Fruit fly (Drosophila melanogaster): ENCODE results near the gene Ssdp.
A peak's percentile ranks its signal among the peaks of the same experiment; 100 is the strongest.

The Ssdp gene

dm6 chr3R:18164052-18164722 is 35.2 kb downstream of the Ssdp start, which contains the start of the genes CG7218 and Cbp20 (continued):
- TF ChIP-seq br (optimal IDR thresholded peaks at IDR 0.05) (no peak), NfI (GFP tag; optimal IDR thresholded peaks at IDR 0.05) (peak; percentile 74), crol (GFP tag; IDR thresholded peaks at IDR 0.05) (no peak), CG8290 (GFP tag; optimal IDR thresholded peaks at IDR 0.05) (peak; percentile 56), CG8290 (tag; optimal IDR thresholded peaks at IDR 0.05) (peak; percentile 52 to 79), HLH4C (GFP tag; IDR thresholded peaks at IDR 0.05; ENCODE audit: partially characterized antibody) (peak; percentile 82), grn (GFP tag; optimal IDR thresholded peaks at IDR 0.05) (no peak), Sry-δ (GFP tag; optimal IDR thresholded peaks at IDR 0.05) (peak; percentile 83), kah (GFP tag; optimal IDR thresholded peaks at IDR 0.05) (no peak), Xbp1 (GFP tag; optimal IDR thresholded peaks at IDR 0.05) (peak; percentile 84), CG8388 (GFP tag; optimal IDR thresholded peaks at IDR 0.05) (peak; percentile 43), gsb-n (tag; optimal IDR thresholded peaks at IDR 0.05) (peak; percentile 20), CG15514 (GFP tag; optimal IDR thresholded peaks at IDR 0.05) (peak; percentile 81), dmrt99B (tag; optimal IDR thresholded peaks at IDR 0.05) (peak; percentile 52), Ets97D (GFP tag; optimal IDR thresholded peaks at IDR 0.05) (peak; percentile 60)

- TF ChIP-seq Pdp1 (GFP tag; optimal IDR thresholded peaks at IDR 0.05) (peak in 1 of 2 experiments; percentile 37), ewg (GFP tag; optimal IDR thresholded peaks at IDR 0.05) (peak; percentile 94), hb (GFP tag; IDR thresholded peaks at IDR 0.05; ENCODE audit: partially characterized antibody) (no peak), CG13894 (tag; optimal IDR thresholded peaks at IDR 0.05) (peak; percentile 55), CG12942 (GFP tag; optimal IDR thresholded peaks at IDR 0.05) (no peak), schlank (tag; optimal IDR thresholded peaks at IDR 0.05) (no peak), lilli (GFP tag; optimal IDR thresholded peaks at IDR 0.05) (no peak), CG15011 (GFP tag; optimal IDR thresholded peaks at IDR 0.05) (no peak), cad (GFP tag; optimal IDR thresholded peaks at IDR 0.05) (no peak), Opbp (GFP tag; IDR thresholded peaks at IDR 0.05; ENCODE audit: partially characterized antibody) (no peak), CG18764 (GFP tag; optimal IDR thresholded peaks at IDR 0.05) (no peak), eve (GFP tag; optimal IDR thresholded peaks at IDR 0.05) (no peak), Lim3 (GFP tag; IDR thresholded peaks at IDR 0.05) (no peak), Med (GFP tag) (peak; percentile 62), Hr39 (optimal IDR thresholded peaks at IDR 0.05) (no peak), CG11560 (tag; IDR thresholded peaks at IDR 0.05) (no peak), ken (GFP tag; IDR thresholded peaks at IDR 0.05) (no peak), Hmx (GFP tag; optimal IDR thresholded peaks at IDR 0.05) (no peak), HLH4C (GFP tag; IDR thresholded peaks at IDR 0.05; ENCODE audit: partially characterized antibody) (no peak), insv (GFP tag; optimal IDR thresholded peaks at IDR 0.05) (no peak), E2f2 (GFP tag; IDR thresholded peaks at IDR 0.05) (no peak), maf-S (GFP tag; optimal IDR thresholded peaks at IDR 0.05) (no peak), yki (optimal IDR thresholded peaks at IDR 0.05) (no peak), CG42726 (GFP tag; IDR thresholded peaks at IDR 0.05; ENCODE audit: partially characterized antibody) (no peak), CG6272 (GFP tag; IDR thresholded peaks at IDR 0.05) (no peak), nom (GFP tag; optimal IDR thresholded peaks at IDR 0.05) (no peak), disco-r (GFP tag; optimal IDR thresholded peaks at IDR 0.05) (no peak), CG12155 (GFP tag; optimal IDR thresholded peaks at IDR 0.05) (no peak), lbe (GFP tag; optimal IDR thresholded peaks at IDR 0.05) (no peak), zen (tag; optimal IDR thresholded peaks at IDR 0.05) (no peak), CG2120 (GFP tag; optimal IDR thresholded peaks at IDR 0.05) (no peak), D19B (GFP tag; optimal IDR thresholded peaks at IDR 0.05) (no peak), BEAF-32 (GFP tag; optimal IDR thresholded peaks at IDR 0.05) (no peak), CG11723 (GFP tag; optimal IDR thresholded peaks at IDR 0.05) (no peak), nerfin-1 (tag; optimal IDR thresholded peaks at IDR 0.05) (peak; percentile 28)
Measured at dm6 chr3R:18160165-18160814, 39.1 kb downstream of the Ssdp start.

Data from whole organism, embryonic.